Worm (Caenorhabditis elegans) whole organism, L4 larva: Measurements from ENCODE around the gene ell-1.

Experiments
- F10B5.3 ChIP-seq: sonication (generic microtip); optimal IDR thresholded peaks from 2 replicates; lab custom pipeline; 2016; ENCODE audit warnings: mild to moderate bottlenecking, missing genetic modification characterization, missing compliant biosample characterization
- F37D6.2 ChIP-seq: sonication (generic microtip); optimal IDR thresholded peaks from 2 replicates; lab custom pipeline; 2016; ENCODE audit warnings: mild to moderate bottlenecking, missing genetic modification characterization, missing compliant biosample characterization
- F49E8.2 ChIP-seq: sonication (generic microtip); optimal IDR thresholded peaks from 2 replicates; lab custom pipeline; 2016; ENCODE audit warnings: missing compliant biosample characterization, mild to moderate bottlenecking, missing genetic modification characterization, borderline replicate concordance
- T20F7.1 ChIP-seq: fragments of 200-800 bp; sonication (Bioruptor generic); optimal IDR thresholded peaks from 2 replicates; lab custom pipeline; 2018; ENCODE audit warnings: mild to moderate bottlenecking, missing genetic modification characterization, missing compliant biosample characterization
- T26A8.4 ChIP-seq: fragments of 200-800 bp; sonication (Bioruptor generic); IDR thresholded peaks from 2 replicates; pipeline ENCODE4 v1.3.6; 2022; ENCODE audit warnings: missing genetic modification characterization, missing compliant biosample characterization
- Y105C5A.15 ChIP-seq: fragments of 200-800 bp; sonication (Bioruptor generic); IDR thresholded peaks from 2 replicates; pipeline ENCODE4 v1.3.6; 2022; ENCODE audit warnings: missing genetic modification characterization, missing compliant biosample characterization
- Y48G9A.11 ChIP-seq: fragments of 200-800 bp; sonication (Bioruptor generic); IDR thresholded peaks from 2 replicates; pipeline ENCODE4 v1.3.6; 2022; ENCODE audit warnings: missing genetic modification reagents, missing genetic modification characterization, missing compliant biosample characterization
- Y5F2A.4 ChIP-seq: fragments of 200-800 bp; sonication (Bioruptor generic); optimal IDR thresholded peaks from 2 replicates; lab custom pipeline; 2018; ENCODE audit warnings: mild to moderate bottlenecking, missing genetic modification characterization, missing compliant biosample characterization
- ZK337.2 ChIP-seq: fragments of 200-800 bp; sonication (Bioruptor generic); IDR thresholded peaks from 2 replicates; pipeline ENCODE4 v1.3.6; 2022; ENCODE audit warnings: missing genetic modification reagents, missing genetic modification characterization, missing compliant biosample characterization
- aha-1 ChIP-seq: fragments of 150-350 bp; peaks from one replicate; lab custom pipeline; 2014; ENCODE audit warnings: missing biosample characterization, missing genetic modification characterization
- aly-2 ChIP-seq: sonication (generic microtip); optimal IDR thresholded peaks from 2 replicates; lab custom pipeline; 2018; ENCODE audit warnings: missing biosample characterization, missing genetic modification characterization
- ama-1 ChIP-seq: fragments of 150-350 bp; optimal IDR thresholded peaks from 2 replicates; lab custom pipeline; 2014; ENCODE audit warnings: inconsistent platforms, mixed read lengths
- attf-4 ChIP-seq: sonication (generic microtip); optimal IDR thresholded peaks from 3 replicates; lab custom pipeline; 2017; ENCODE audit warnings: missing biosample characterization, missing genetic modification characterization
- ceh-32 ChIP-seq: sonication (generic microtip); optimal IDR thresholded peaks from 2 replicates; lab custom pipeline; 2016; ENCODE audit warnings: mild to moderate bottlenecking, missing genetic modification characterization, missing compliant biosample characterization; ENCODE audit not compliant: poor library complexity
- ceh-44 ChIP-seq: fragments of 200-800 bp; sonication (Bioruptor generic); IDR thresholded peaks from 2 replicates; pipeline ENCODE4 v1.3.6; 2022; ENCODE audit warnings: missing genetic modification reagents, missing genetic modification characterization, missing compliant biosample characterization
- ceh-62 ChIP-seq: sonication (generic microtip); optimal IDR thresholded peaks from 2 replicates; lab custom pipeline; 2017; ENCODE audit warnings: missing biosample characterization, missing genetic modification characterization
- ceh-82 ChIP-seq: sonication (generic microtip); optimal IDR thresholded peaks from 2 replicates; lab custom pipeline; 2017; ENCODE audit warnings: missing biosample characterization, missing genetic modification characterization
- daf-12 ChIP-seq: fragments of 150-350 bp; optimal IDR thresholded peaks from 2 replicates; lab custom pipeline; 2014; ENCODE audit warnings: missing biosample characterization, missing genetic modification reagents, missing genetic modification characterization
- daf-16 ChIP-seq, 3 experiments: sonication (generic microtip); optimal IDR thresholded peaks; 2 replicates each; lab custom pipeline; 2016 to 2017; ENCODE audit warnings: missing genetic modification characterization in 3 of 3, missing genetic modification reagents in 3 of 3, mild to moderate bottlenecking in 2 of 3, missing compliant biosample characterization in 2 of 3, missing biosample characterization in 1 of 3, moderate library complexity in 1 of 3
- daf-19 ChIP-seq: fragments of 200-800 bp; sonication (Bioruptor generic); conservative IDR thresholded peaks from 2 replicates; pipeline ENCODE4 v1.3.6; 2022; ENCODE audit warnings: missing genetic modification characterization, missing compliant biosample characterization
- daf-8 ChIP-seq: fragments of 200-800 bp; sonication (Bioruptor generic); IDR thresholded peaks from 2 replicates; pipeline ENCODE4 v1.3.6; 2022; ENCODE audit warnings: missing genetic modification characterization, missing compliant biosample characterization
- dmd-6 ChIP-seq: fragments of 200-800 bp; sonication (Bioruptor generic); IDR thresholded peaks from 2 replicates; pipeline ENCODE4 v1.3.6; 2022; ENCODE audit warnings: missing genetic modification reagents, missing genetic modification characterization, missing compliant biosample characterization
- dpl-1 ChIP-seq: fragments of 150-350 bp; optimal IDR thresholded peaks from 2 replicates; lab custom pipeline; 2014; ENCODE audit warnings: missing biosample characterization, missing genetic modification reagents, missing genetic modification characterization
- dve-1 ChIP-seq: sonication (generic microtip); optimal IDR thresholded peaks from 2 replicates; lab custom pipeline; 2017; ENCODE audit warnings: antibody characterized with exemption, mild to moderate bottlenecking, missing genetic modification characterization, missing compliant biosample characterization; ENCODE audit not compliant: insufficient read depth
- egl-27 ChIP-seq: sonication (generic microtip); optimal IDR thresholded peaks from 3 replicates; lab custom pipeline; 2017; ENCODE audit warnings: missing biosample characterization, missing genetic modification reagents, missing genetic modification characterization
- egl-43 ChIP-seq: fragments of 200-800 bp; sonication (Bioruptor generic); IDR thresholded peaks from 2 replicates; pipeline ENCODE4 v1.3.6; 2022; ENCODE audit warnings: missing genetic modification reagents, missing genetic modification characterization, missing compliant biosample characterization
- fkh-10 ChIP-seq: fragments of 150-350 bp; optimal IDR thresholded peaks from 2 replicates; lab custom pipeline; 2014; ENCODE audit warnings: missing biosample characterization, missing genetic modification reagents, missing genetic modification characterization
- fos-1 ChIP-seq: fragments of 150-350 bp; optimal IDR thresholded peaks from 2 replicates; lab custom pipeline; 2014; ENCODE audit warnings: missing biosample characterization, missing genetic modification characterization
- hif-1 ChIP-seq, 2 experiments: sonication (generic microtip); optimal IDR thresholded peaks; 2 replicates each; lab custom pipeline; 2016 to 2017; ENCODE audit warnings: missing compliant biosample characterization in 2 of 2, missing genetic modification characterization in 2 of 2, missing genetic modification reagents in 2 of 2, missing genotype in 2 of 2, mild to moderate bottlenecking in 1 of 2
- hlh-11 ChIP-seq: fragments of 200-800 bp; sonication (Bioruptor generic); optimal IDR thresholded peaks from 2 replicates; lab custom pipeline; 2018; ENCODE audit warnings: mild to moderate bottlenecking, missing genetic modification characterization, missing compliant biosample characterization
- hlh-30 ChIP-seq: sonication (generic microtip); optimal IDR thresholded peaks from 2 replicates; lab custom pipeline; 2017; ENCODE audit warnings: antibody characterized with exemption, mild to moderate bottlenecking, missing genetic modification characterization, missing compliant biosample characterization; ENCODE audit not compliant: insufficient read depth
- lin-13 ChIP-seq: fragments of 150-350 bp; optimal IDR thresholded peaks from 2 replicates; lab custom pipeline; 2014; ENCODE audit warnings: missing biosample characterization, missing genetic modification reagents, missing genetic modification characterization
- lin-29 ChIP-seq: fragments of 200-800 bp; sonication (Bioruptor generic); IDR thresholded peaks from 2 replicates; pipeline ENCODE4 v1.3.6; 2022; ENCODE audit warnings: missing genetic modification reagents, missing genetic modification characterization, missing compliant biosample characterization
- lin-39 ChIP-seq: fragments of 150-350 bp; optimal IDR thresholded peaks from 2 replicates; lab custom pipeline; 2014; ENCODE audit warnings: missing biosample characterization, missing genetic modification reagents, missing genetic modification characterization
- lir-3 ChIP-seq: sonication (generic microtip); optimal IDR thresholded peaks from 2 replicates; lab custom pipeline; 2016; ENCODE audit warnings: mild to moderate bottlenecking, missing genetic modification characterization, missing compliant biosample characterization
- lsy-2 ChIP-seq, 2 experiments: fragments of 150-350 bp in 1 of 2; sonication (generic microtip) in 1 of 2; optimal IDR thresholded peaks; 2 replicates each; lab custom pipeline; 2014 to 2017; ENCODE audit warnings: missing biosample characterization in 2 of 2, missing genetic modification characterization in 2 of 2
- madf-5 ChIP-seq, 2 experiments: fragments of 200-800 bp; sonication (Bioruptor generic); IDR thresholded peaks; 2 replicates each; pipeline ENCODE4 v1.3.6; 2022; ENCODE audit warnings: missing compliant biosample characterization in 2 of 2, missing genetic modification characterization in 2 of 2
- madf-9 ChIP-seq: fragments of 200-800 bp; sonication (Bioruptor generic); conservative IDR thresholded peaks from 2 replicates; pipeline ENCODE4 v1.3.6; 2022; ENCODE audit warnings: missing genetic modification reagents, missing genetic modification characterization, missing compliant biosample characterization
- mdt-29 ChIP-seq: fragments of 200-800 bp; sonication (Bioruptor generic); IDR thresholded peaks from 2 replicates; pipeline ENCODE4 v1.3.6; 2022; ENCODE audit warnings: missing genetic modification reagents, missing genetic modification characterization, missing compliant biosample characterization
- mep-1 ChIP-seq: fragments of 150-350 bp; sonication (generic microtip); optimal IDR thresholded peaks from 3 replicates; lab custom pipeline; 2014; ENCODE audit warnings: missing biosample characterization, missing genetic modification characterization
- mxl-2 ChIP-seq: fragments of 200-800 bp; sonication (Bioruptor generic); conservative IDR thresholded peaks from 2 replicates; pipeline ENCODE4 v1.3.6; 2022; ENCODE audit warnings: missing genetic modification reagents, missing genetic modification characterization, missing compliant biosample characterization
- mxl-3 ChIP-seq: fragments of 200-800 bp; sonication (Bioruptor generic); optimal IDR thresholded peaks from 2 replicates; lab custom pipeline; 2018; ENCODE audit warnings: mild to moderate bottlenecking, missing genetic modification characterization, missing compliant biosample characterization
- nhr-102 ChIP-seq: sonication (generic microtip); optimal IDR thresholded peaks from 2 replicates; lab custom pipeline; 2016; ENCODE audit warnings: mild to moderate bottlenecking, missing genetic modification characterization, moderate library complexity, missing compliant biosample characterization
- nhr-11 ChIP-seq: fragments of 150-350 bp; optimal IDR thresholded peaks from 2 replicates; lab custom pipeline; 2014; ENCODE audit warnings: missing biosample characterization, missing genetic modification characterization
- nhr-28 ChIP-seq: fragments of 150-350 bp; optimal IDR thresholded peaks from 2 replicates; lab custom pipeline; 2014; ENCODE audit warnings: missing biosample characterization, missing genetic modification characterization
- nhr-42 ChIP-seq: fragments of 200-800 bp; sonication (Bioruptor generic); IDR thresholded peaks from 2 replicates; pipeline ENCODE4 v1.3.6; 2022; ENCODE audit warnings: missing genetic modification characterization, missing compliant biosample characterization
- nhr-48 ChIP-seq: sonication (generic microtip); optimal IDR thresholded peaks from 2 replicates; lab custom pipeline; 2016; ENCODE audit warnings: mild to moderate bottlenecking, missing genetic modification characterization, missing compliant biosample characterization
- saeg-2 ChIP-seq: fragments of 200-800 bp; sonication (Bioruptor generic); IDR thresholded peaks from 2 replicates; pipeline ENCODE4 v1.3.6; 2022; ENCODE audit warnings: missing genetic modification reagents, missing genetic modification characterization, missing compliant biosample characterization
- skn-1 ChIP-seq: fragments of 150-350 bp; optimal IDR thresholded peaks from 2 replicates; lab custom pipeline; 2014; ENCODE audit warnings: missing biosample characterization, missing genetic modification characterization
- spr-3 ChIP-seq: fragments of 200-800 bp; sonication (Bioruptor generic); optimal IDR thresholded peaks from 2 replicates; lab custom pipeline; 2018; ENCODE audit warnings: mild to moderate bottlenecking, missing genetic modification characterization, missing compliant biosample characterization
- tra-1 ChIP-seq: fragments of 200-800 bp; sonication (Bioruptor generic); IDR thresholded peaks from 2 replicates; pipeline ENCODE4 v1.3.6; 2022; ENCODE audit warnings: missing genetic modification reagents, missing genetic modification characterization, missing compliant biosample characterization
- unc-130 ChIP-seq: sonication (generic microtip); optimal IDR thresholded peaks from 2 replicates; lab custom pipeline; 2016; ENCODE audit warnings: missing genetic modification reagents, missing genetic modification characterization, missing compliant biosample characterization

ell-1 gene

ce11 chrIV:4405126-4405525 is 10.9 kb downstream of the ell-1 start, which contains the start of gene Y24D9A.7:
TSS of gene Y24D9A.7 (minus strand) at chrIV:4405171.
- TF ChIP-seq daf-8 (GFP tag; lab: Robert Waterston, UW) (no peak), hif-1 (tag; optimal IDR thresholded peaks at IDR 0.05; lab: Kevin White, UChicago) (peak in 1 of 2 experiments; percentile 2), T26A8.4 (GFP tag; lab: Robert Waterston, UW) (no peak), F37D6.2 (tag; lab: Kevin White, UChicago) (no peak), aly-2 (no peak), daf-16 (GFP tag; optimal IDR thresholded peaks at IDR 0.05; lab: Kevin White, UChicago) (peak in 1 of 2 experiments; percentile 18), daf-16 (tag; optimal IDR thresholded peaks at IDR 0.05; lab: Kevin White, UChicago) (peak; percentile 83), mxl-2 (no peak), lsy-2 (tag; optimal IDR thresholded peaks at IDR 0.05; lab: Kevin White, UChicago) (peak in 1 of 2 experiments; percentile 29), lir-3 (tag; lab: Kevin White, UChicago) (no peak), lin-13 (no peak), hlh-11 (peak; percentile 42), Y48G9A.11 (no peak), mdt-29 (GFP tag; lab: Robert Waterston, UW) (no peak), ceh-62 (tag; lab: Kevin White, UChicago) (no peak), egl-43 (GFP tag; lab: Robert Waterston, UW) (no peak), dmd-6 (GFP tag; lab: Robert Waterston, UW) (peak; percentile 58), unc-130 (GFP tag; lab: Kevin White, UChicago) (no peak), ZK337.2 (GFP tag; lab: Robert Waterston, UW) (no peak), nhr-28 (tag; lab: Kevin White, UChicago) (peak; percentile 56), nhr-11 (tag; lab: Kevin White, UChicago) (peak; percentile 13), fos-1 (no peak), nhr-102 (tag; lab: Kevin White, UChicago) (peak; percentile 19), dve-1 (tag; lab: Kevin White, UChicago) (peak; percentile 54), egl-27 (tag; lab: Kevin White, UChicago) (no peak), mep-1 (tag; lab: Kevin White, UChicago) (peak; percentile 18), saeg-2 (GFP tag; lab: Robert Waterston, UW) (no peak), nhr-42 (GFP tag; lab: Robert Waterston, UW) (no peak), mxl-3 (GFP tag; lab: Kevin White, UChicago) (no peak), daf-19 (no peak), T20F7.1 (GFP tag; lab: Kevin White, UChicago) (no peak), ceh-82 (tag; lab: Kevin White, UChicago) (no peak), skn-1 (tag; lab: Kevin White, UChicago) (no peak), nhr-48 (no peak), tra-1 (GFP tag; lab: Robert Waterston, UW) (no peak), attf-4 (tag; lab: Kevin White, UChicago) (no peak), F10B5.3 (no peak), hlh-30 (peak; percentile 93), fkh-10 (no peak), lin-39 (no peak)
- TF ChIP-seq, all 104 proteins: peak for 11

ce11 chrIV:4406054-4406539 is 11.9 kb downstream of the ell-1 start:
- 0 out of 2 replicates have a peak, but pooled peaks have one; percentile 57 for TF ChIP-seq madf-9 (GFP tag; lab: Robert Waterston, UW)
- no peak for TF ChIP-seq spr-3
- TF ChIP-seq F49E8.2 (tag; lab: Kevin White, UChicago) = no peak
- no peak for TF ChIP-seq madf-5 (GFP tag; IDR thresholded peaks at IDR 0.05; lab: Robert Waterston, UW)
- no peak for TF ChIP-seq daf-19
- no peak for TF ChIP-seq F10B5.3
- TF ChIP-seq ama-1 (lab: Kevin White, UChicago) = peak; percentile 40
- no peak for TF ChIP-seq mdt-29 (GFP tag; lab: Robert Waterston, UW)
- TF ChIP-seq aha-1 (tag; lab: Kevin White, UChicago) = peak; percentile 96
- no peak for TF ChIP-seq aly-2
- no peak for TF ChIP-seq Y5F2A.4 (GFP tag; lab: Kevin White, UChicago)
- TF ChIP-seq Y105C5A.15 (GFP tag; lab: Robert Waterston, UW) = no peak
- TF ChIP-seq dpl-1 (GFP tag; lab: Kevin White, UChicago) = peak; percentile 67
- TF ChIP-seq ceh-44 (GFP tag; lab: Robert Waterston, UW) = 0 out of 2 replicates have a peak, but pooled peaks have one; percentile 44
- TF ChIP-seq ceh-32 (tag; lab: Kevin White, UChicago) = no peak
- TF ChIP-seq mxl-3 (GFP tag; lab: Kevin White, UChicago) = peak; percentile 41
- TF ChIP-seq lin-29 (GFP tag; lab: Robert Waterston, UW) = no peak
- TF ChIP-seq daf-12 = no peak
